Worm (Caenorhabditis elegans) whole organism, young adult: ENCODE results near the gene grk-2.

Source experiments
- B0019.2 ChIP-seq: fragments of 200-800 bp; sonication (Bioruptor generic); conservative IDR thresholded peaks from 2 replicates; pipeline ENCODE4 v1.3.6; 2022; ENCODE audit warnings: missing genetic modification reagents, missing genetic modification characterization, missing compliant biosample characterization
- B0261.1 ChIP-seq: sonication (generic microtip); optimal IDR thresholded peaks from 2 replicates; lab custom pipeline; 2016; ENCODE audit warnings: mild to moderate bottlenecking, missing genetic modification characterization, moderate library complexity, missing compliant biosample characterization
- C06A6.2 ChIP-seq: fragments of 200-800 bp; sonication (Bioruptor generic); conservative IDR thresholded peaks from 2 replicates; pipeline ENCODE4 v1.3.6; 2022; ENCODE audit warnings: missing genetic modification characterization, missing compliant biosample characterization
- D2030.7 ChIP-seq: fragments of 200-800 bp; sonication (Bioruptor generic); IDR thresholded peaks from 2 replicates; pipeline ENCODE4 v1.3.6; 2022; ENCODE audit warnings: missing genetic modification reagents, missing genetic modification characterization, missing compliant biosample characterization
- F33H1.4 ChIP-seq: fragments of 200-800 bp; sonication (Bioruptor generic); IDR thresholded peaks from 2 replicates; pipeline ENCODE4 v1.3.6; 2022; ENCODE audit warnings: missing genetic modification reagents, missing genetic modification characterization, missing compliant biosample characterization
- F37B4.10 ChIP-seq: fragments of 200-800 bp; sonication (Bioruptor generic); IDR thresholded peaks from 2 replicates; pipeline ENCODE4 v1.3.6; 2022; ENCODE audit warnings: missing genetic modification characterization, missing compliant biosample characterization
- F49E8.2 ChIP-seq: sonication (generic microtip); optimal IDR thresholded peaks from 3 replicates; lab custom pipeline; 2017; ENCODE audit warnings: missing genetic modification characterization, mild to moderate bottlenecking, missing compliant biosample characterization, antibody characterized with exemption, moderate library complexity; ENCODE audit not compliant: insufficient read depth
- K11D2.4 ChIP-seq: fragments of 200-800 bp; sonication (Bioruptor generic); IDR thresholded peaks from 2 replicates; pipeline ENCODE4 v1.3.6; 2022; ENCODE audit warnings: missing genetic modification reagents, missing genetic modification characterization, missing compliant biosample characterization
- Y53F4B.3 ChIP-seq: fragments of 200-800 bp; sonication (Bioruptor generic); IDR thresholded peaks from 2 replicates; pipeline ENCODE4 v1.3.6; 2022; ENCODE audit warnings: missing genetic modification reagents, missing genetic modification characterization, missing compliant biosample characterization
- Y56A3A.18 ChIP-seq: fragments of 200-800 bp; sonication (Bioruptor generic); IDR thresholded peaks from 2 replicates; pipeline ENCODE4 v1.3.6; 2022; ENCODE audit warnings: missing genetic modification reagents, missing genetic modification characterization, missing compliant biosample characterization
- Y95B8A.8 ChIP-seq: fragments of 200-800 bp; sonication (Bioruptor generic); IDR thresholded peaks from 2 replicates; pipeline ENCODE4 v1.3.6; 2022; ENCODE audit warnings: missing genetic modification reagents, missing genetic modification characterization, missing compliant biosample characterization
- ZK185.1 ChIP-seq: sonication (generic microtip); optimal IDR thresholded peaks from 2 replicates; lab custom pipeline; 2016; ENCODE audit warnings: mild to moderate bottlenecking, missing genetic modification characterization, missing compliant biosample characterization; ENCODE audit not compliant: poor library complexity, severe bottlenecking
- aptf-2 ChIP-seq: fragments of 200-800 bp; sonication (Bioruptor generic); conservative IDR thresholded peaks from 2 replicates; pipeline ENCODE4 v1.3.6; 2022; ENCODE audit warnings: missing genetic modification reagents, missing genetic modification characterization, missing compliant biosample characterization
- aptf-3 ChIP-seq: fragments of 200-800 bp; sonication (Bioruptor generic); IDR thresholded peaks from 2 replicates; pipeline ENCODE4 v1.3.6; 2022; ENCODE audit warnings: missing genetic modification characterization, missing compliant biosample characterization
- atf-7 ChIP-seq: sonication (generic microtip); optimal IDR thresholded peaks from 2 replicates; lab custom pipeline; 2017; ENCODE audit warnings: mild to moderate bottlenecking, missing genetic modification characterization, missing compliant biosample characterization
- attf-5 ChIP-seq: fragments of 200-800 bp; sonication (Bioruptor generic); optimal IDR thresholded peaks from 2 replicates; lab custom pipeline; 2018; ENCODE audit warnings: mild to moderate bottlenecking, missing genetic modification characterization, missing compliant biosample characterization
- attf-6 ChIP-seq: fragments of 200-800 bp; sonication (Bioruptor generic); IDR thresholded peaks from 2 replicates; pipeline ENCODE4 v1.3.6; 2022; ENCODE audit warnings: missing genetic modification reagents, missing genetic modification characterization, missing compliant biosample characterization
- bed-1 ChIP-seq: fragments of 200-800 bp; sonication (Bioruptor generic); IDR thresholded peaks from 2 replicates; pipeline ENCODE4 v1.3.6; 2022; ENCODE audit warnings: missing genetic modification reagents, missing genetic modification characterization, missing compliant biosample characterization
- cebp-2 ChIP-seq: fragments of 200-800 bp; sonication (Bioruptor generic); IDR thresholded peaks from 2 replicates; pipeline ENCODE4 v1.3.6; 2022; ENCODE audit warnings: missing genetic modification characterization, missing compliant biosample characterization
- ekl-4 ChIP-seq: fragments of 200-800 bp; sonication (Bioruptor generic); IDR thresholded peaks from 2 replicates; pipeline ENCODE4 v1.3.6; 2022; ENCODE audit warnings: missing genetic modification reagents, missing genetic modification characterization, missing compliant biosample characterization
- fkh-3 ChIP-seq: sonication (generic microtip); optimal IDR thresholded peaks from 2 replicates; lab custom pipeline; 2016; ENCODE audit warnings: mild to moderate bottlenecking, missing genetic modification characterization, missing compliant biosample characterization
- hmg-1.2 ChIP-seq: fragments of 200-800 bp; sonication (Bioruptor generic); IDR thresholded peaks from 2 replicates; pipeline ENCODE4 v1.3.6; 2022; ENCODE audit warnings: missing genetic modification reagents, missing genetic modification characterization, missing compliant biosample characterization
- hrde-1 ChIP-seq: sonication (generic microtip); optimal IDR thresholded peaks from 2 replicates; lab custom pipeline; 2016; ENCODE audit warnings: missing genetic modification characterization, mild to moderate bottlenecking, missing compliant biosample characterization, moderate library complexity, missing genotype, missing genetic modification reagents, borderline replicate concordance
- let-607 ChIP-seq, 2 experiments: fragments of 200-800 bp in 1 of 2; sonication (Bioruptor generic) in 1 of 2; sonication (generic microtip) in 1 of 2; optimal IDR thresholded peaks; 2 replicates each; lab custom pipeline; 2016 to 2018; ENCODE audit warnings: mild to moderate bottlenecking in 2 of 2, missing compliant biosample characterization in 2 of 2, missing genetic modification characterization in 2 of 2, moderate library complexity in 2 of 2, missing genotype in 1 of 2
- lin-26 ChIP-seq: fragments of 200-800 bp; sonication (Bioruptor generic); IDR thresholded peaks from 2 replicates; pipeline ENCODE4 v1.3.6; 2022; ENCODE audit warnings: missing genetic modification reagents, missing genetic modification characterization, missing compliant biosample characterization
- lin-35 ChIP-seq, 3 experiments: fragments of 150-350 bp in 2 of 3; sonication (generic microtip) in 1 of 3; optimal IDR thresholded peaks; 2 replicates each; lab custom pipeline; 2014 to 2018; ENCODE audit warnings: missing biosample characterization in 3 of 3, missing genetic modification characterization in 3 of 3, missing genetic modification reagents in 3 of 3
- lin-54 ChIP-seq: fragments of 200-800 bp; sonication (Bioruptor generic); optimal IDR thresholded peaks from 2 replicates; lab custom pipeline; 2018; ENCODE audit warnings: mild to moderate bottlenecking, missing genetic modification characterization, missing compliant biosample characterization
- lir-1 ChIP-seq: fragments of 200-800 bp; sonication (Bioruptor generic); conservative IDR thresholded peaks from 2 replicates; pipeline ENCODE4 v1.3.6; 2022; ENCODE audit warnings: missing genetic modification reagents, missing genetic modification characterization, missing compliant biosample characterization
- madf-10 ChIP-seq: sonication (generic microtip); optimal IDR thresholded peaks from 2 replicates; lab custom pipeline; 2016; ENCODE audit warnings: mild to moderate bottlenecking, missing genetic modification characterization, missing compliant biosample characterization
- mel-28 ChIP-seq: sonication (generic microtip); optimal IDR thresholded peaks from 2 replicates; lab custom pipeline; 2016; ENCODE audit warnings: borderline replicate concordance, mild to moderate bottlenecking, missing genetic modification characterization, missing compliant biosample characterization
- nfya-1 ChIP-seq: sonication (generic microtip); optimal IDR thresholded peaks from 2 replicates; lab custom pipeline; 2017; ENCODE audit warnings: antibody characterized with exemption, missing compliant biosample characterization, missing genetic modification characterization, borderline replicate concordance; ENCODE audit not compliant: insufficient read depth
- nfyb-1 ChIP-seq: fragments of 200-800 bp; sonication (Bioruptor generic); IDR thresholded peaks from 2 replicates; pipeline ENCODE4 v1.3.6; 2022; ENCODE audit warnings: missing genetic modification reagents, missing genetic modification characterization, missing compliant biosample characterization
- nhr-179 ChIP-seq: sonication (generic microtip); optimal IDR thresholded peaks from 2 replicates; lab custom pipeline; 2016; ENCODE audit warnings: mild to moderate bottlenecking, missing genetic modification characterization, missing compliant biosample characterization
- nhr-80 ChIP-seq: sonication (generic microtip); optimal IDR thresholded peaks from 2 replicates; lab custom pipeline; 2016; ENCODE audit warnings: missing genetic modification characterization, missing compliant biosample characterization
- rec-8 ChIP-seq, 2 experiments: sonication (generic microtip); optimal IDR thresholded peaks; 2 replicates each; lab custom pipeline; 2016; ENCODE audit warnings: mild to moderate bottlenecking in 2 of 2, missing genetic modification characterization in 2 of 2, missing genetic modification reagents in 2 of 2, missing genotype in 2 of 2, missing biosample characterization in 1 of 2, missing compliant biosample characterization in 1 of 2, moderate library complexity in 1 of 2
- snpc-1.1 ChIP-seq: sonication (generic microtip); optimal IDR thresholded peaks from 2 replicates; lab custom pipeline; 2017; ENCODE audit warnings: missing genetic modification characterization, mild to moderate bottlenecking, missing compliant biosample characterization, antibody characterized with exemption, moderate library complexity, missing genotype, missing genetic modification reagents; ENCODE audit not compliant: insufficient read depth
- snpc-3.4 ChIP-seq: sonication (generic microtip); optimal IDR thresholded peaks from 2 replicates; lab custom pipeline; 2017; ENCODE audit warnings: missing genetic modification characterization, mild to moderate bottlenecking, missing compliant biosample characterization, antibody characterized with exemption, moderate library complexity, missing genotype, missing genetic modification reagents
- snpc-4 ChIP-seq, 5 experiments: fragments of 150-350 bp in 1 of 5; sonication (generic microtip) in 4 of 5; optimal IDR thresholded peaks; 2 replicates each; lab custom pipeline; 2014 to 2018; ENCODE audit warnings: missing genetic modification characterization in 5 of 5, missing biosample characterization in 3 of 5, antibody characterized with exemption in 2 of 5, mild to moderate bottlenecking in 2 of 5, missing compliant biosample characterization in 2 of 5, missing genotype in 2 of 5, moderate library complexity in 2 of 5, missing genetic modification reagents in 1 of 5
- tbp1 ChIP-seq: fragments of 200-800 bp; sonication (Bioruptor generic); optimal IDR thresholded peaks from 2 replicates; lab custom pipeline; 2018; ENCODE audit warnings: mild to moderate bottlenecking, missing genetic modification characterization, missing compliant biosample characterization
- tbx-9 ChIP-seq: sonication (generic microtip); optimal IDR thresholded peaks from 2 replicates; lab custom pipeline; 2016; ENCODE audit warnings: borderline replicate concordance, missing genetic modification characterization, inconsistent platforms, missing compliant biosample characterization
- unc-62 ChIP-seq: fragments of 150-350 bp; optimal IDR thresholded peaks from 2 replicates; lab custom pipeline; 2014; ENCODE audit warnings: missing biosample characterization, missing genetic modification reagents, missing genetic modification characterization
- zim-3 ChIP-seq: sonication (generic microtip); optimal IDR thresholded peaks from 2 replicates; lab custom pipeline; 2017; ENCODE audit warnings: mild to moderate bottlenecking, missing genetic modification characterization, moderate library complexity, missing compliant biosample characterization
- ztf-22 ChIP-seq: fragments of 200-800 bp; sonication (Bioruptor generic); optimal IDR thresholded peaks from 2 replicates; lab custom pipeline; 2018; ENCODE audit warnings: mild to moderate bottlenecking, missing genetic modification characterization, moderate library complexity, missing compliant biosample characterization
- ztf-25 ChIP-seq: fragments of 200-800 bp; sonication (Bioruptor generic); IDR thresholded peaks from 2 replicates; pipeline ENCODE4 v1.3.6; 2022; ENCODE audit warnings: missing genetic modification reagents, missing genetic modification characterization, missing compliant biosample characterization
- ztf-26 ChIP-seq: sonication (generic microtip); optimal IDR thresholded peaks from 2 replicates; lab custom pipeline; 2017; ENCODE audit warnings: missing genetic modification characterization, missing compliant biosample characterization
- ztf-3 ChIP-seq: fragments of 200-800 bp; sonication (Bioruptor generic); optimal IDR thresholded peaks from 2 replicates; lab custom pipeline; 2018; ENCODE audit warnings: mild to moderate bottlenecking, missing genetic modification characterization, missing compliant biosample characterization

The grk-2 gene

DNA sequence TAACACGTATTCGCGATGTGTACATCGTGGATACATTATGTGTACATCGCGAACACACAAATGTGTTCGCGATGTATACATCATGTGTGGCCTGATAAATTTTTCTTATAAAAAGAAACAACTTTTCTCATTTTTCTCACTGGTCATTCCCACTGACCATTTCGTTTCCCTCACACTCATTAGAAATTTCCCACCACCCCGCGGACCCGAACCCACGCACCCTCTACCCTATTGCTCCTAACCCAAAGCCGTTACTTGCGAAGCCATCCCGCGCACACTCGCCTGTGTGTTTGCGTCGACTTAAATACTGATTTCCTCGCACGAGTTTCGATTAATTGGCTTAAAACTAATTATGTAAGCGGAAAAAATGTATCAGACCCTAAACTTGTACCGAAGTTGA, 22.9 kb downstream of the grk-2 start (continued):
- TF ChIP-seq ztf-26 (tag; lab: Kevin White, UChicago) (peak; percentile 20), cebp-2 (GFP tag; lab: Robert Waterston, UW) (no peak), Y56A3A.18 (GFP tag; lab: Robert Waterston, UW) (0 out of 2 replicates have a peak, but pooled peaks have one; percentile 43), ztf-3 (no peak), zim-3 (tag; lab: Kevin White, UChicago) (peak; percentile 17), nfyb-1 (GFP tag; lab: Robert Waterston, UW) (no peak), madf-10 (peak; percentile 6), snpc-3.4 (tag; lab: Kevin White, UChicago) (no peak), nfya-1 (tag; lab: Kevin White, UChicago) (no peak), hrde-1 (tag; lab: Kevin White, UChicago) (peak; percentile 45), ekl-4 (peak; percentile 56; the same call in 1 of the 2 replicates), K11D2.4 (GFP tag; lab: Robert Waterston, UW) (no peak), ZK185.1 (tag; lab: Kevin White, UChicago) (no peak), F49E8.2 (tag; lab: Kevin White, UChicago) (peak; percentile 62), attf-5 (peak; percentile 68), tbx-9 (tag; lab: Kevin White, UChicago) (no peak), bed-1 (GFP tag; lab: Robert Waterston, UW) (peak; percentile 68; the same call in 1 of the 2 replicates), D2030.7 (GFP tag; lab: Robert Waterston, UW) (peak; percentile 81), ztf-22 (no peak), Y95B8A.8 (GFP tag; lab: Robert Waterston, UW) (no peak), rec-8 (tag; optimal IDR thresholded peaks at IDR 0.05; lab: Kevin White, UChicago) (peak in 1 of 2 experiments; percentile 76), atf-7 (tag; lab: Kevin White, UChicago) (no peak), lir-1 (GFP tag; lab: Robert Waterston, UW) (no peak; the same call in 1 of the 2 replicates), lin-26 (GFP tag; lab: Robert Waterston, UW) (peak; percentile 95), F37B4.10 (GFP tag; lab: Robert Waterston, UW) (0 out of 2 replicates have a peak, but pooled peaks have one; percentile 17), unc-62 (GFP tag; lab: Kevin White, UChicago) (no peak), tbp1 (peak; percentile 83), nhr-179 (peak; percentile 1), snpc-4 (GFP tag; optimal IDR thresholded peaks at IDR 0.05; lab: Kevin White, UChicago) (no peak), snpc-4 (tag; optimal IDR thresholded peaks at IDR 0.05; lab: Kevin White, UChicago) (no peak), ztf-25 (GFP tag; lab: Robert Waterston, UW) (peak; percentile 58; the same call in 1 of the 2 replicates), Y53F4B.3 (no peak), nhr-80 (tag; lab: Kevin White, UChicago) (peak; percentile 54), aptf-3 (no peak), lin-54 (GFP tag; lab: Kevin White, UChicago) (peak; percentile 49), B0261.1 (peak; percentile 64), let-607 (tag; optimal IDR thresholded peaks at IDR 0.05; lab: Kevin White, UChicago) (peak in 1 of 2 experiments; percentile 28), C06A6.2 (no peak), attf-6 (GFP tag; lab: Robert Waterston, UW) (0 out of 2 replicates have a peak, but pooled peaks have one; percentile 16), lin-35 (GFP tag; optimal IDR thresholded peaks at IDR 0.05; lab: Kevin White, UChicago) (no peak), F33H1.4 (GFP tag; lab: Robert Waterston, UW) (peak; percentile 28; the same call in 1 of the 2 replicates), fkh-3 (tag; lab: Kevin White, UChicago) (no peak), aptf-2 (GFP tag; lab: Robert Waterston, UW) (no peak), B0019.2 (GFP tag; lab: Robert Waterston, UW) (no peak), hmg-1.2 (GFP tag; lab: Robert Waterston, UW) (peak; percentile 42; the same call in 1 of the 2 replicates), mel-28 (no peak), snpc-1.1 (tag; lab: Kevin White, UChicago) (no peak)
